Worm (Caenorhabditis elegans) whole organism, L2 larva: ENCODE measurements around the gene W05B10.4.

Experiments
- C34F6.9 ChIP-seq: fragments of 150-350 bp; optimal IDR thresholded peaks from 2 replicates; lab custom pipeline; 2014; ENCODE audit warnings: missing biosample characterization, missing genetic modification characterization
- F13H6.1 ChIP-seq: sonication (generic microtip); optimal IDR thresholded peaks from 2 replicates; lab custom pipeline; 2016; ENCODE audit warnings: missing genetic modification characterization, missing compliant biosample characterization
- R02D3.7 ChIP-seq: fragments of 150-350 bp; optimal IDR thresholded peaks from 2 replicates; lab custom pipeline; 2014; ENCODE audit warnings: missing biosample characterization, missing genetic modification characterization
- Y55F3AM.14 ChIP-seq: fragments of 200-800 bp; sonication (Bioruptor generic); optimal IDR thresholded peaks from 2 replicates; lab custom pipeline; 2018; ENCODE audit warnings: mild to moderate bottlenecking, missing genetic modification characterization, missing compliant biosample characterization
- ZK546.5 ChIP-seq: sonication (generic microtip); optimal IDR thresholded peaks from 2 replicates; lab custom pipeline; 2017; ENCODE audit warnings: missing biosample characterization, missing genetic modification characterization
- alr-1 ChIP-seq: fragments of 150-350 bp; optimal IDR thresholded peaks from 2 replicates; lab custom pipeline; 2014; ENCODE audit warnings: missing biosample characterization, missing genetic modification characterization
- aly-2 ChIP-seq: fragments of 150-350 bp; optimal IDR thresholded peaks from 2 replicates; lab custom pipeline; 2014; ENCODE audit warnings: missing biosample characterization, missing genetic modification characterization
- ama-1 ChIP-seq: fragments of 150-350 bp; optimal IDR thresholded peaks from 2 replicates; lab custom pipeline; 2018; ENCODE audit warnings: inconsistent platforms
- blmp-1 ChIP-seq: sonication (generic microtip); optimal IDR thresholded peaks from 2 replicates; lab custom pipeline; 2017; ENCODE audit warnings: missing genetic modification characterization, mild to moderate bottlenecking, missing compliant biosample characterization, antibody characterized with exemption, moderate library complexity; ENCODE audit not compliant: insufficient read depth
- ceh-16 ChIP-seq: fragments of 150-350 bp; optimal IDR thresholded peaks from 2 replicates; lab custom pipeline; 2014; ENCODE audit warnings: missing biosample characterization, missing genetic modification characterization
- ceh-82 ChIP-seq: fragments of 150-350 bp; optimal IDR thresholded peaks from 2 replicates; lab custom pipeline; 2014; ENCODE audit warnings: missing biosample characterization, missing genetic modification characterization
- crh-2 ChIP-seq: sonication (generic microtip); optimal IDR thresholded peaks from 2 replicates; lab custom pipeline; 2017; ENCODE audit warnings: missing biosample characterization, missing genetic modification characterization
- dmd-4 ChIP-seq: sonication (generic microtip); optimal IDR thresholded peaks from 2 replicates; lab custom pipeline; 2017; ENCODE audit warnings: missing biosample characterization, missing genetic modification characterization
- egl-27 ChIP-seq: sonication (generic microtip); optimal IDR thresholded peaks from 3 replicates; lab custom pipeline; 2017; ENCODE audit warnings: missing biosample characterization, missing genetic modification reagents, missing genetic modification characterization
- elt-1 ChIP-seq: fragments of 150-350 bp; optimal IDR thresholded peaks from 2 replicates; lab custom pipeline; 2014; ENCODE audit warnings: missing biosample characterization, missing genetic modification characterization
- elt-3 ChIP-seq: sonication (generic microtip); optimal IDR thresholded peaks from 2 replicates; lab custom pipeline; 2017; ENCODE audit warnings: missing biosample characterization, missing genetic modification characterization
- fos-1 ChIP-seq: fragments of 150-350 bp; optimal IDR thresholded peaks from 2 replicates; lab custom pipeline; 2014; ENCODE audit warnings: missing biosample characterization, missing genetic modification characterization
- gmeb-1 ChIP-seq: fragments of 150-350 bp; optimal IDR thresholded peaks from 2 replicates; lab custom pipeline; 2014; ENCODE audit warnings: missing biosample characterization, missing genetic modification characterization
- lin-11 ChIP-seq: fragments of 150-350 bp; sonication (generic microtip); optimal IDR thresholded peaks from 2 replicates; lab custom pipeline; 2014; ENCODE audit warnings: missing biosample characterization, missing genetic modification characterization, inconsistent platforms, mixed read lengths
- lin-13 ChIP-seq: fragments of 150-350 bp; optimal IDR thresholded peaks from 2 replicates; lab custom pipeline; 2014; ENCODE audit warnings: missing biosample characterization, missing genetic modification reagents, missing genetic modification characterization
- lin-39 ChIP-seq: fragments of 150-350 bp; optimal IDR thresholded peaks from 2 replicates; lab custom pipeline; 2014; ENCODE audit warnings: missing biosample characterization, missing genetic modification reagents, missing genetic modification characterization
- lsy-2 ChIP-seq, 2 experiments: fragments of 150-350 bp in 1 of 2; sonication (generic microtip) in 1 of 2; optimal IDR thresholded peaks; 2 replicates each; lab custom pipeline; 2014 to 2017; ENCODE audit warnings: missing biosample characterization in 2 of 2, missing genetic modification characterization in 2 of 2
- mab-5 ChIP-seq: fragments of 150-350 bp; optimal IDR thresholded peaks from 2 replicates; lab custom pipeline; 2014; ENCODE audit warnings: missing biosample characterization, missing genetic modification characterization
- mbf-1 ChIP-seq: sonication (generic microtip); optimal IDR thresholded peaks from 2 replicates; lab custom pipeline; 2017; ENCODE audit warnings: missing biosample characterization, missing genetic modification characterization
- nhr-10 ChIP-seq: sonication (generic microtip); optimal IDR thresholded peaks from 2 replicates; lab custom pipeline; 2017; ENCODE audit warnings: missing biosample characterization, missing genetic modification characterization
- nhr-11 ChIP-seq: fragments of 150-350 bp; optimal IDR thresholded peaks from 2 replicates; lab custom pipeline; 2014; ENCODE audit warnings: missing biosample characterization, missing genetic modification characterization
- nhr-12 ChIP-seq: fragments of 150-350 bp; optimal IDR thresholded peaks from 2 replicates; lab custom pipeline; 2014; ENCODE audit warnings: missing biosample characterization, missing genetic modification characterization
- nhr-129 ChIP-seq: fragments of 150-350 bp; optimal IDR thresholded peaks from 2 replicates; lab custom pipeline; 2014; ENCODE audit warnings: missing biosample characterization, missing genetic modification characterization
- nhr-21 ChIP-seq: fragments of 150-350 bp; optimal IDR thresholded peaks from 2 replicates; lab custom pipeline; 2014; ENCODE audit warnings: missing biosample characterization, missing genetic modification characterization
- nhr-23 ChIP-seq: fragments of 150-350 bp; optimal IDR thresholded peaks from 2 replicates; lab custom pipeline; 2014; ENCODE audit warnings: missing biosample characterization, missing genetic modification reagents, missing genetic modification characterization
- nhr-237 ChIP-seq: fragments of 150-350 bp; optimal IDR thresholded peaks from 2 replicates; lab custom pipeline; 2014; ENCODE audit warnings: missing biosample characterization, missing genetic modification characterization
- nhr-25 ChIP-seq: fragments of 150-350 bp; sonication (generic microtip); optimal IDR thresholded peaks from 3 replicates; lab custom pipeline; 2014; ENCODE audit warnings: missing biosample characterization, missing genetic modification characterization
- nhr-6 ChIP-seq: fragments of 150-350 bp; optimal IDR thresholded peaks from 2 replicates; lab custom pipeline; 2014; ENCODE audit warnings: missing biosample characterization, missing genetic modification characterization
- nhr-77 ChIP-seq: fragments of 150-350 bp; optimal IDR thresholded peaks from 2 replicates; lab custom pipeline; 2014; ENCODE audit warnings: missing biosample characterization, missing genetic modification characterization
- peb-1 ChIP-seq: fragments of 150-350 bp; optimal IDR thresholded peaks from 2 replicates; lab custom pipeline; 2014; ENCODE audit warnings: missing biosample characterization, missing genetic modification characterization
- sem-4 ChIP-seq: fragments of 150-350 bp; optimal IDR thresholded peaks from 2 replicates; lab custom pipeline; 2014; ENCODE audit warnings: missing biosample characterization, missing genetic modification reagents, missing genetic modification characterization
- skn-1 ChIP-seq: sonication (generic microtip); optimal IDR thresholded peaks from 2 replicates; lab custom pipeline; 2017; ENCODE audit warnings: missing biosample characterization, missing genetic modification characterization
- sma-3 ChIP-seq: sonication (generic microtip); optimal IDR thresholded peaks from 2 replicates; lab custom pipeline; 2016; ENCODE audit warnings: missing genetic modification reagents, missing genetic modification characterization, missing compliant biosample characterization
- sma-9 ChIP-seq, 2 experiments: fragments of 150-350 bp in 1 of 2; sonication (generic microtip) in 1 of 2; optimal IDR thresholded peaks; 2 replicates each; lab custom pipeline; 2014 to 2016; ENCODE audit warnings: missing genetic modification characterization in 2 of 2, mild to moderate bottlenecking in 1 of 2, missing biosample characterization in 1 of 2, missing compliant biosample characterization in 1 of 2, missing genetic modification reagents in 1 of 2, moderate library complexity in 1 of 2
- snpc-4 ChIP-seq: fragments of 150-350 bp; optimal IDR thresholded peaks from 2 replicates; lab custom pipeline; 2014; ENCODE audit warnings: missing biosample characterization, missing genetic modification characterization
- unc-39 ChIP-seq: fragments of 150-350 bp; optimal IDR thresholded peaks from 2 replicates; lab custom pipeline; 2014; ENCODE audit warnings: missing biosample characterization, missing genetic modification characterization
- unc-55 ChIP-seq: fragments of 150-350 bp; sonication (generic microtip); optimal IDR thresholded peaks from 3 replicates; lab custom pipeline; 2014; ENCODE audit warnings: missing biosample characterization, missing genetic modification reagents, missing genetic modification characterization
- unc-62 ChIP-seq: fragments of 150-350 bp; optimal IDR thresholded peaks from 2 replicates; lab custom pipeline; 2014; ENCODE audit warnings: missing biosample characterization, missing genetic modification reagents, missing genetic modification characterization
- zag-1 ChIP-seq: fragments of 150-350 bp; optimal IDR thresholded peaks from 2 replicates; lab custom pipeline; 2014; ENCODE audit warnings: missing biosample characterization, missing genetic modification characterization
- ztf-1 ChIP-seq: fragments of 200-800 bp; sonication (Bioruptor generic); conservative IDR thresholded peaks from 2 replicates; pipeline ENCODE4 v1.3.6; 2022; ENCODE audit warnings: missing genetic modification characterization, missing compliant biosample characterization
- ztf-11 ChIP-seq: sonication (generic microtip); optimal IDR thresholded peaks from 2 replicates; lab custom pipeline; 2017; ENCODE audit warnings: missing biosample characterization, missing genetic modification characterization
- ztf-4 ChIP-seq: fragments of 150-350 bp; optimal IDR thresholded peaks from 2 replicates; lab custom pipeline; 2014; ENCODE audit warnings: missing biosample characterization, missing genetic modification characterization

W05B10.4 gene

ce11 chrV:12637764-12638502 is 30.1 kb upstream of the W05B10.4 start:
- TF ChIP-seq ZK546.5 = no peak
- TF ChIP-seq F13H6.1 = no peak
- TF ChIP-seq sem-4 (tag; lab: Kevin White, UChicago) = peak; percentile 1
- no peak for TF ChIP-seq ama-1
- TF ChIP-seq lin-13 = no peak
- no peak for TF ChIP-seq R02D3.7 (tag; lab: Kevin White, UChicago)
- no peak for TF ChIP-seq nhr-10
- TF ChIP-seq crh-2 (tag; lab: Kevin White, UChicago) = peak; percentile 42
- TF ChIP-seq elt-1 (tag; lab: Kevin White, UChicago) = no peak
- no peak for TF ChIP-seq ztf-1 (GFP tag; lab: Robert Waterston, UW)
- TF ChIP-seq snpc-4 (tag; lab: Kevin White, UChicago) = no peak
- TF ChIP-seq sma-3 (GFP tag; lab: Kevin White, UChicago) = no peak
- TF ChIP-seq lsy-2 (tag; optimal IDR thresholded peaks at IDR 0.05; lab: Kevin White, UChicago) = no peak
- no peak for TF ChIP-seq aly-2
- no peak for TF ChIP-seq blmp-1 (tag; lab: Kevin White, UChicago)
- TF ChIP-seq elt-3 (tag; lab: Kevin White, UChicago) = no peak
- peak; percentile 67 for TF ChIP-seq sma-9 (GFP tag; optimal IDR thresholded peaks at IDR 0.05; lab: Kevin White, UChicago)
- no peak for TF ChIP-seq sma-9 (tag; optimal IDR thresholded peaks at IDR 0.05; lab: Kevin White, UChicago)
- TF ChIP-seq nhr-237 (tag; lab: Kevin White, UChicago) = no peak
- no peak for TF ChIP-seq unc-55 (GFP tag; lab: Kevin White, UChicago)
- TF ChIP-seq nhr-23 = no peak
- TF ChIP-seq gmeb-1 (tag; lab: Kevin White, UChicago) = peak; percentile 34
- no peak for TF ChIP-seq nhr-11 (tag; lab: Kevin White, UChicago)
- TF ChIP-seq nhr-25 = no peak
- TF ChIP-seq unc-39 = no peak
- no peak for TF ChIP-seq nhr-77 (tag; lab: Kevin White, UChicago)
- no peak for TF ChIP-seq ztf-4
- no peak for TF ChIP-seq ceh-82 (tag; lab: Kevin White, UChicago)
- TF ChIP-seq skn-1 (tag; lab: Kevin White, UChicago) = no peak
- TF ChIP-seq nhr-12 (tag; lab: Kevin White, UChicago) = no peak
- no peak for TF ChIP-seq nhr-21 (tag; lab: Kevin White, UChicago)
- TF ChIP-seq peb-1 = no peak
- TF ChIP-seq alr-1 (tag; lab: Kevin White, UChicago) = no peak
- TF ChIP-seq dmd-4 = no peak
- peak; percentile 37 for TF ChIP-seq egl-27
- TF ChIP-seq fos-1 (tag; lab: Kevin White, UChicago) = peak; percentile 51
- no peak for TF ChIP-seq mbf-1 (tag; lab: Kevin White, UChicago)
- no peak for TF ChIP-seq mab-5 (tag; lab: Kevin White, UChicago)
- no peak for TF ChIP-seq ceh-16 (tag; lab: Kevin White, UChicago)
- no peak for TF ChIP-seq lin-11 (tag; lab: Kevin White, UChicago)
- no peak for TF ChIP-seq nhr-129 (tag; lab: Kevin White, UChicago)
- TF ChIP-seq zag-1 (tag; lab: Kevin White, UChicago) = no peak
- TF ChIP-seq lin-39 = no peak
- no peak for TF ChIP-seq Y55F3AM.14
- TF ChIP-seq C34F6.9 = no peak
- no peak for TF ChIP-seq unc-62 (GFP tag; lab: Kevin White, UChicago)
- TF ChIP-seq ztf-11 (tag; lab: Kevin White, UChicago) = no peak
- TF ChIP-seq nhr-6 = no peak
